Worm (Caenorhabditis elegans): ENCODE results near the gene F54B11.11.

Gene F54B11.11

DNA sequence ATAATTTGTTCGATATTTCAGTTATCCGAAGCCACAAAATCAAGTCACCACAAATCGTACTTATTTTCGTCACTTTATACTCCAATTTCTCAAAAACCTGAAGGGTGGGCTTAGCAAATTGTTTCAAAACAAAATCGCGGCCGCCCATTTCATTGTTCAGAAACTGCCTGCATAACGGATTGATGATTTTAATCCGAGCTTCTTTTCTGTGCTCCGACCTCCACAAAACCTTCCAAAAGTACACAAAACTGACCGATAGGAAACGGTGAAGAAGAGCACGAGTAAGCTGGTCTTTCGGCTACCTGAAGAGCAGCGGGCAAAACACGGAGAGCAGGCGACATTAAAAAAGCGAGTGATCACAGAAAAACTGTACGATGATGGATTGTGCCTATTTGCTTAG, 12.1 kb upstream of the F54B11.11 start, which contains the start of gene R01E6.2:
R01E6.2 (minus strand) TSS at position 101 of the 400 bp plus-strand sequence.
- TF ChIP-seq pes-1 (GFP tag; IDR thresholded peaks at IDR 0.05) (no peak), flt-1 (GFP tag; IDR thresholded peaks at IDR 0.05) (no peak), sea-1 (GFP tag; conservative IDR thresholded peaks at IDR 0.05) (no peak), B0310.2 (tag; optimal IDR thresholded peaks at IDR 0.05) (no peak), tbx-11 (GFP tag; IDR thresholded peaks at IDR 0.05) (no peak), scrt-1 (GFP tag; IDR thresholded peaks at IDR 0.05) (no peak)

DNA sequence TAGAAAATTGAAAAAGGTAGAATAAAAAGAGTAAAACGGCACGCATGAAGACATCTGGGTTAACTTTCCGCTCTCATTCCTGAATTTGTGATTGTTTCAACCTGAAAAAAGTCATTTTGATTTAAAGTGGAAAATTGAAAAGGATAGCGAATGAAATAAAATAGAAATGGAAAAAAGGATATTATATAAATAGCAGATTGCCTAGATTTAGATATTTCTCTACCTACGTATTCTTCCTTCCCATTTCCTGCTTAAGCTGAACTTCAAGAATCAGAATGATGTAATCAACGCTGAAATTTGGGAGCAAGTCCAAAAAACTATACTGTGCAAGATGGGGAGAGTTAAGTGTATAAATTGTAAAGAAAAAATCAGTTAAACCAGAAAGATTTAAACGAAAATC, 8.7 kb upstream of the F54B11.11 start, which contains the start of gene R01E6.7:
R01E6.7 (minus strand) TSS at position 101 of the 400 bp plus-strand sequence.
- no peak for TF ChIP-seq scrt-1 (GFP tag; IDR thresholded peaks at IDR 0.05)
- no peak for TF ChIP-seq ceh-36 (tag; optimal IDR thresholded peaks at IDR 0.05)
- TF ChIP-seq ama-1 (optimal IDR thresholded peaks at IDR 0.05), result no peak
- no peak for TF ChIP-seq F13C5.2 (tag; optimal IDR thresholded peaks at IDR 0.05)

DNA sequence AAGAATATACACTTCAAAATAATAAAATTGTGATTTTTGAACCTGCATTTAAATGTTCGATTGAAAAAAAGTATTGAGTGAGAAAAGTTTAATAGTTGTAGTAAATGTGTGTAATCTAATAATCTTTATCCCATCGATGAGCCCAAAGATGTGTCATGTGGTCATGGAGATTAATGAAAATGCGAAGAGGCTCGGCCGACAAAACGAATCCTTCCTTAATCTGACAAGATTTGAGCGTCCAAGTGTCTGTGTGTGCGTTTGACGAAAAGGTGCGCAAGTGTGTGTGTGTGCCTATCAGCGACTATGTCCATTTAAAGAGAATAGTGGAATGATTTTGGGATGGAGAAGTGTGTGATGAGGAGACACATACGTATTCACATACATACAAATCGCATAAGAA, 4.6 kb upstream of the F54B11.11 start:
- TF ChIP-seq F13C5.2 (tag; optimal IDR thresholded peaks at IDR 0.05), result no peak
- TF ChIP-seq ets-7 (tag; optimal IDR thresholded peaks at IDR 0.05), result no peak
- peak; percentile 5 for TF ChIP-seq ceh-36 (tag; optimal IDR thresholded peaks at IDR 0.05)
- no peak for TF ChIP-seq flt-1 (GFP tag; IDR thresholded peaks at IDR 0.05)

DNA sequence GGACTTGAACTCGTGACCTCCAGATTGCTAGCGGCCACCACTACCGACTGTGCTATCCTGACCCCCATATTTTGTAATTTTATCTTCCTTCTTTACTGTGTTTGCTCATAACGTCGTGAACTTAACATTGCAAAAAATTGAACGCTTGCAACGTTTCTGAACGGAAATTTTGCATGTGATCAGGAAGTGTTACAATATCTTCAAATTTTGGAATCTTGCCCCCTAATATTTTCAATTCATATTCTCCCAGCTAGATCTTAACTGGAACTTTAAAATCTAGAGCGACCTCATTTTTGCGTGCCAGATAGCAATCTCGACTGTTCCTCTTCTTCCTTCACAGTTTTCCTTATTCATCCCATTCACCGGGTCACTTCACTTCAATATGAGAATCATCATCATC, 3.2 kb downstream of the F54B11.11 start, which contains the start of gene F54B11.10:
F54B11.10 (plus strand) TSS at position 301 of the 400 bp plus-strand sequence.
- TF ChIP-seq ets-7 (tag; optimal IDR thresholded peaks at IDR 0.05) (no peak), ceh-13 (GFP tag; optimal IDR thresholded peaks at IDR 0.05) (no peak), hnd-1 (tag; optimal IDR thresholded peaks at IDR 0.05) (no peak), scrt-1 (GFP tag; IDR thresholded peaks at IDR 0.05) (no peak), F13C5.2 (tag; optimal IDR thresholded peaks at IDR 0.05) (no peak), tra-4 (tag; optimal IDR thresholded peaks at IDR 0.05) (no peak), tbx-37 (GFP tag; conservative IDR thresholded peaks at IDR 0.05) (no peak), aly-1 (tag; optimal IDR thresholded peaks at IDR 0.05) (no peak), pes-1 (GFP tag; IDR thresholded peaks at IDR 0.05) (no peak), B0310.2 (tag; optimal IDR thresholded peaks at IDR 0.05) (no peak), flt-1 (GFP tag; IDR thresholded peaks at IDR 0.05) (no peak), tbx-11 (GFP tag; IDR thresholded peaks at IDR 0.05) (no peak), ama-1 (optimal IDR thresholded peaks at IDR 0.05) (no peak), hmbx-1 (tag; optimal IDR thresholded peaks at IDR 0.05) (no peak), sea-1 (GFP tag; conservative IDR thresholded peaks at IDR 0.05) (no peak), hmg-4 (GFP tag; optimal IDR thresholded peaks at IDR 0.05) (no peak), ceh-36 (tag; optimal IDR thresholded peaks at IDR 0.05) (no peak)

DNA sequence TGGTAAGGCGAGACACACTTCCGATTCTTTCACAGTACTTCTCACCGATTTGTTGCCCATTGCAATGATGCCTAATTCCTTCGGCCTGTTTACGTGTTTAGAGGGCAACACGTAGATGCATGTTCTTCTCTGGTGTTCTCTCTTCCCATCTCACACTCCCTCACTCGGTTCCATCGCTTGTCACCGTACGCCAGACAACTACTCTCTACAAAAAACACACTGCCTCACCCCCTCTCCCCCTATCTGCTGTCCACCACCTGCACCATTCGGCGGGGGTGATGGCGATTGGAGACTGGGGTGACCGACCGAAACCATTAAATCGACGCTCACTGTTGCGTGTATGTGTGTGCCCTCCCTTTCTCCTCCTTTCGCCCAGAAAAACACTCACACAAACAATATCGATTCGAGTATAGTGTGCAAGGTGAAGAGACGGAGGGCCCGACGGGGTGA, 5.3 kb downstream of the F54B11.11 start:
- TF ChIP-seq sea-1 (GFP tag; conservative IDR thresholded peaks at IDR 0.05), result no peak
- no peak for TF ChIP-seq tbx-11 (GFP tag; IDR thresholded peaks at IDR 0.05)
- no peak for TF ChIP-seq flt-1 (GFP tag; IDR thresholded peaks at IDR 0.05)
- TF ChIP-seq ceh-13 (GFP tag; optimal IDR thresholded peaks at IDR 0.05), result no peak
- TF ChIP-seq B0310.2 (tag; optimal IDR thresholded peaks at IDR 0.05), result no peak
- no peak for TF ChIP-seq tra-4 (tag; optimal IDR thresholded peaks at IDR 0.05)
- TF ChIP-seq hnd-1 (tag; optimal IDR thresholded peaks at IDR 0.05), result no peak
- TF ChIP-seq tbx-37 (GFP tag; conservative IDR thresholded peaks at IDR 0.05), result no peak
- TF ChIP-seq aly-1 (tag; optimal IDR thresholded peaks at IDR 0.05), result peak; percentile 61
- peak; percentile 74 for TF ChIP-seq hmg-4 (GFP tag; optimal IDR thresholded peaks at IDR 0.05)
- TF ChIP-seq ceh-36 (tag; optimal IDR thresholded peaks at IDR 0.05), result no peak
- peak; percentile 18 for TF ChIP-seq ets-7 (tag; optimal IDR thresholded peaks at IDR 0.05)
- no peak for TF ChIP-seq scrt-1 (GFP tag; IDR thresholded peaks at IDR 0.05)
- TF ChIP-seq pes-1 (GFP tag; IDR thresholded peaks at IDR 0.05), result no peak
- TF ChIP-seq F13C5.2 (tag; optimal IDR thresholded peaks at IDR 0.05), result no peak

DNA sequence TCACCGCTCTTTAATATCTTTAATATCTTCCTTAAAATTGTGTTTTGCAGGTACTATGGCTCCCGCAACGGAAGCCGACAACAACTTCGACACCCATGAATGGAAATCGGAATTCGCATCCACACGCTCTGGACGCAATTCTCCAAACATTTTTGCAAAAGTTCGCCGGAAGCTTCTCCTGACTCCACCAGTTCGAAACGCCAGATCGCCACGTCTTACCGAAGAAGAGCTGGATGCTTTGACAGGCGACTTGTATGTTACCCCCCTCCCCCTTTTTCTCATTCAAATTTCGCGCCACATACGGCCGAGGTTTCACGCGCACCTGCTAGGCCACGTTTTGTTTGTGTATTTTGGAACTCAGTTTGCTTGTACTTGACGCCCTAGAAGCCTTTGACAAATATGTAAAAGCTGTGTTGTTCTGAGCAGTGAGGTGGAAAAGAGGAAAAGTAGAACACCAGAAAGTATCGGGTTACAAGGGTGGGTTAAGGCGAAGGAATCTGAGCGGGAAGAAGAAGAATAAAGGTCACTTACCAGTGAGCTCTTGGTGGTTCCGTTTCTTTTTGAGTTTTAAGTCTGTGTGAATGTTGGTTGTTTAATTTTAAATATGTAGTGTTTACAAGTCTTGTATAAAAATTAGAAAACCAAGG, 6.3 kb downstream of the F54B11.11 start, which contains the start of gene unc-84:
unc-84 (plus strand) TSS at position 51 of the 647 bp plus-strand sequence.
- TF ChIP-seq hmbx-1 (tag; optimal IDR thresholded peaks at IDR 0.05), result no peak
- TF ChIP-seq ceh-36 (tag; optimal IDR thresholded peaks at IDR 0.05), result no peak
- TF ChIP-seq F13C5.2 (tag; optimal IDR thresholded peaks at IDR 0.05), result no peak
- TF ChIP-seq B0310.2 (tag; optimal IDR thresholded peaks at IDR 0.05), result no peak
- TF ChIP-seq ama-1 (optimal IDR thresholded peaks at IDR 0.05), result no peak
- peak; percentile 4 for TF ChIP-seq hmg-4 (GFP tag; optimal IDR thresholded peaks at IDR 0.05)
- TF ChIP-seq pes-1 (GFP tag; IDR thresholded peaks at IDR 0.05), result peak; percentile 63; the same call in 1 of the 2 replicates
- TF ChIP-seq tra-4 (tag; optimal IDR thresholded peaks at IDR 0.05), result no peak
- no peak for TF ChIP-seq tbx-37 (GFP tag; conservative IDR thresholded peaks at IDR 0.05)
- TF ChIP-seq ets-7 (tag; optimal IDR thresholded peaks at IDR 0.05), result no peak
- TF ChIP-seq scrt-1 (GFP tag; IDR thresholded peaks at IDR 0.05), result no peak
- TF ChIP-seq tbx-11 (GFP tag; IDR thresholded peaks at IDR 0.05), result no peak

DNA sequence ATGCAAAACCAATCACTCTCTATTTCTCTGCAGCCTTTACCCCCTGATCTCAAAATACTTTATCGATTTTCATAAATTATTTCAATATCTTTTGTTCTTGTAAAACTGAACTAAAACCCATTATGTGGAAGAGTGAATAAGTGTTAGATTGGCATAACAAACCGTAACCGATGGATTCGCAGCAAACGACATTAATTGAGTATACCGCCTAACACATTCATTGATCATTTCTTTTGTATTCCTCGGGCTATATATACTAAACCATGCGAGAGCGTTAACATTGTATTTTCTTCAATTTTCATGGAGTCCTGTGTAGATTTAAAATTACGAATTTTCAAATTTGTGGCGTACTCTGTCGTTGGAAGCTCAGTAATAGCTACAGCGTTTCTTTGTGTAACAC, 11.2 kb downstream of the F54B11.11 start, which contains the start of gene col-9:
col-9 (plus strand) TSS at position 301 of the 400 bp plus-strand sequence.
- TF ChIP-seq tra-4 (tag; optimal IDR thresholded peaks at IDR 0.05), result no peak
- no peak for TF ChIP-seq flt-1 (GFP tag; IDR thresholded peaks at IDR 0.05)
- TF ChIP-seq hmbx-1 (tag; optimal IDR thresholded peaks at IDR 0.05), result no peak
- TF ChIP-seq ceh-13 (GFP tag; optimal IDR thresholded peaks at IDR 0.05), result no peak
- TF ChIP-seq ets-7 (tag; optimal IDR thresholded peaks at IDR 0.05), result no peak
- TF ChIP-seq ceh-36 (tag; optimal IDR thresholded peaks at IDR 0.05), result no peak
- TF ChIP-seq tbx-11 (GFP tag; IDR thresholded peaks at IDR 0.05), result no peak
- no peak for TF ChIP-seq hnd-1 (tag; optimal IDR thresholded peaks at IDR 0.05)
- TF ChIP-seq aly-1 (tag; optimal IDR thresholded peaks at IDR 0.05), result no peak
- no peak for TF ChIP-seq ama-1 (optimal IDR thresholded peaks at IDR 0.05)
- no peak for TF ChIP-seq pes-1 (GFP tag; IDR thresholded peaks at IDR 0.05)

DNA sequence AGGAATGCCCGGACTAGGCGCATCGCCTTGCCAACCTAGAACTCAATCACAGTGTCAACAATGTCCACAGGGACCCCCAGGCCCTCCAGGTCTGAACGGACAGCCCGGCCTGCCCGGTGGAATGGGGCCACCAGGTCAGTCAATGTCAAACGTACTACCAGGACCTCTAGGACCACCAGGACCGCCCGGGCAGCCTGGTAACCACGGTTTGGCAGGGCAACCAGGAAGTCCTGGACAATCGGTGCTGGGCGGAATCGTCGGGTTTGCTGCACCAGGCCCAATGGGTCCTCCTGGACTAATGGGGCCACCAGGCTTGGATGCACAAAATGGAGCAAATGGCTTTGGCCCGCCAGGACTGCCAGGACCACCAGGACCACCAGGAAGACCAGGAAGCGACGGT, 12.1 kb downstream of the F54B11.11 start:
- TF ChIP-seq aly-1 (tag; optimal IDR thresholded peaks at IDR 0.05) (peak; percentile 5), flt-1 (GFP tag; IDR thresholded peaks at IDR 0.05) (no peak)
